Worm (Caenorhabditis elegans) whole organism, mixed stage, embryonic: ENCODE measurements around the gene Y45F10C.4.

Source experiments
- ceh-83 ChIP-seq: fragments of 200-800 bp; sonication (Bioruptor generic); optimal IDR thresholded peaks from 2 replicates; lab custom pipeline; 2018; ENCODE audit warnings: mild to moderate bottlenecking, missing genetic modification characterization, missing compliant biosample characterization
- elt-3 ChIP-seq: fragments of 150-350 bp; optimal IDR thresholded peaks from 2 replicates; lab custom pipeline; 2014; ENCODE audit warnings: missing biosample characterization, missing genetic modification characterization
- lsy-2 ChIP-seq: fragments of 150-350 bp; optimal IDR thresholded peaks from 2 replicates; lab custom pipeline; 2014; ENCODE audit warnings: missing biosample characterization, missing genetic modification characterization
- nhr-28 ChIP-seq: fragments of 150-350 bp; optimal IDR thresholded peaks from 2 replicates; lab custom pipeline; 2014; ENCODE audit warnings: missing biosample characterization, missing genetic modification characterization
- nhr-76 ChIP-seq: sonication (generic microtip); optimal IDR thresholded peaks from 2 replicates; lab custom pipeline; 2017; ENCODE audit warnings: missing biosample characterization, missing genetic modification characterization
- pha-4 ChIP-seq: fragments of 150-350 bp; optimal IDR thresholded peaks from 2 replicates; lab custom pipeline; 2018; ENCODE audit warnings: missing biosample characterization, missing genetic modification reagents, missing genetic modification characterization
- snpc-4 ChIP-seq: fragments of 150-350 bp; optimal IDR thresholded peaks from 2 replicates; lab custom pipeline; 2014; ENCODE audit warnings: missing biosample characterization, missing genetic modification characterization
- tbx-8 ChIP-seq: fragments of 200-800 bp; sonication (Bioruptor generic); optimal IDR thresholded peaks from 2 replicates; lab custom pipeline; 2018; ENCODE audit warnings: mild to moderate bottlenecking, missing genetic modification characterization, moderate library complexity, missing compliant biosample characterization
- ztf-11 ChIP-seq: fragments of 150-350 bp; optimal IDR thresholded peaks from 2 replicates; lab custom pipeline; 2014; ENCODE audit warnings: missing biosample characterization, missing genetic modification characterization

ce11 chrIV:13707894-13708293, 43.9 kb upstream of the Y45F10C.4 start:
- TF ChIP-seq ceh-83 (no peak), nhr-76 (tag; lab: Kevin White, UChicago) (no peak), pha-4 (tag; lab: Kevin White, UChicago) (no peak), nhr-28 (tag; lab: Kevin White, UChicago) (no peak), ztf-11 (no peak), elt-3 (no peak), tbx-8 (GFP tag; lab: Kevin White, UChicago) (no peak), snpc-4 (no peak), lsy-2 (tag; lab: Kevin White, UChicago) (no peak)
